Fruit fly (Drosophila melanogaster) whole organism, embryonic: ENCODE results near the gene Prp5.

ENCODE experiments used
- Abd-B ChIP-seq: fragments of 200-800 bp; sonication (Bioruptor generic); optimal IDR thresholded peaks from 2 replicates; lab custom pipeline; 2018; ENCODE audit warnings: missing biosample characterization, mild to moderate bottlenecking, missing genetic modification characterization, moderate library complexity
- Aef1 ChIP-seq: fragments of 200-800 bp; sonication (Bioruptor generic); IDR thresholded peaks from 3 replicates; pipeline ENCODE4 v1.3.6; 2022; ENCODE audit warnings: missing biosample characterization, missing genetic modification characterization
- Awh ChIP-seq: fragments of 200-800 bp; sonication (Bioruptor generic); IDR thresholded peaks from 2 replicates; pipeline ENCODE4, ENCODE4 v1.3.6; 2022; ENCODE audit warnings: missing biosample characterization, missing genetic modification characterization
- B-H2 ChIP-seq: fragments of 200-800 bp; sonication (Bioruptor generic); optimal IDR thresholded peaks from 2 replicates; lab custom pipeline; 2018; ENCODE audit warnings: missing biosample characterization, mild to moderate bottlenecking, missing genetic modification characterization
- BtbVII ChIP-seq: fragments of 200-800 bp; sonication (Bioruptor generic); optimal IDR thresholded peaks from 3 replicates; lab custom pipeline; 2017; ENCODE audit warnings: missing biosample characterization, mild to moderate bottlenecking, missing genetic modification characterization
- CG10431 ChIP-seq: fragments of 200-800 bp; sonication (Bioruptor generic); optimal IDR thresholded peaks from 3 replicates; lab custom pipeline; 2018; ENCODE audit warnings: missing biosample characterization, mild to moderate bottlenecking, missing genetic modification characterization
- CG10959 ChIP-seq: fragments of 200-800 bp; sonication (Bioruptor generic); IDR thresholded peaks from 2 replicates; pipeline ENCODE4 v1.3.6; 2022; ENCODE audit warnings: missing biosample characterization, missing genetic modification characterization
- CG11085 ChIP-seq: fragments of 200-800 bp; sonication (Bioruptor generic); IDR thresholded peaks from 2 replicates; pipeline ENCODE4 v1.3.6; 2022; ENCODE audit warnings: missing biosample characterization, missing genetic modification characterization
- CG11093 ChIP-seq: fragments of 200-800 bp; sonication (Bioruptor generic); IDR thresholded peaks from 3 replicates; pipeline ENCODE4 v1.3.6; 2022; ENCODE audit warnings: missing biosample characterization, missing genetic modification characterization
- CG12155 ChIP-seq: fragments of 200-800 bp; sonication (Bioruptor generic); optimal IDR thresholded peaks from 3 replicates; lab custom pipeline; 2016; ENCODE audit warnings: missing biosample characterization, missing genetic modification characterization
- CG12219 ChIP-seq: fragments of 200-800 bp; sonication (Bioruptor generic); optimal IDR thresholded peaks from 3 replicates; lab custom pipeline; 2018; ENCODE audit warnings: missing biosample characterization, mild to moderate bottlenecking, missing genetic modification characterization
- CG12744 ChIP-seq: fragments of 200-800 bp; sonication (Bioruptor generic); optimal IDR thresholded peaks from 2 replicates; lab custom pipeline; 2016; ENCODE audit warnings: missing biosample characterization, missing genetic modification characterization
- CG13287 ChIP-seq: fragments of 200-800 bp; sonication (Bioruptor generic); IDR thresholded peaks from 2 replicates; pipeline ENCODE4 v1.3.6; 2022; ENCODE audit warnings: missing biosample characterization, missing genetic modification characterization; ENCODE audit not compliant: partially characterized antibody
- CG13624 ChIP-seq: fragments of 200-800 bp; sonication (Bioruptor generic); optimal IDR thresholded peaks from 2 replicates; lab custom pipeline; 2016; ENCODE audit warnings: missing biosample characterization, missing genetic modification characterization
- CG14710 ChIP-seq: fragments of 200-800 bp; sonication (Bioruptor generic); optimal IDR thresholded peaks from 3 replicates; lab custom pipeline; 2019; ENCODE audit warnings: missing biosample characterization, mild to moderate bottlenecking, missing genetic modification characterization, moderate library complexity
- CG15011 ChIP-seq: fragments of 200-800 bp; sonication (Bioruptor generic); optimal IDR thresholded peaks from 3 replicates; lab custom pipeline; 2018; ENCODE audit warnings: missing biosample characterization, mild to moderate bottlenecking, missing genetic modification characterization
- CG2199 ChIP-seq: fragments of 200-800 bp; sonication (Bioruptor generic); IDR thresholded peaks from 3 replicates; pipeline ENCODE4 v1.3.6; 2022; ENCODE audit warnings: missing biosample characterization, missing genetic modification characterization
- CG2889 ChIP-seq: fragments of 200-800 bp; sonication (Bioruptor generic); IDR thresholded peaks from 3 replicates; pipeline ENCODE4 v1.3.6; 2022; ENCODE audit warnings: missing biosample characterization, missing genetic modification characterization
- CG30403 ChIP-seq: fragments of 200-800 bp; sonication (Bioruptor generic); optimal IDR thresholded peaks from 3 replicates; lab custom pipeline; 2016; ENCODE audit warnings: missing biosample characterization, missing genetic modification characterization
- CG31224 ChIP-seq: fragments of 200-800 bp; sonication (Bioruptor generic); IDR thresholded peaks from 2 replicates; pipeline ENCODE4 v1.3.6; 2022; ENCODE audit warnings: missing biosample characterization, missing genetic modification characterization
- CG34224 ChIP-seq: fragments of 200-800 bp; sonication (Bioruptor generic); IDR thresholded peaks from 3 replicates; pipeline ENCODE4 v1.3.6; 2022; ENCODE audit warnings: missing biosample characterization, missing genetic modification characterization; ENCODE audit not compliant: partially characterized antibody
- CG3847 ChIP-seq: fragments of 200-800 bp; sonication (Bioruptor generic); IDR thresholded peaks from 2 replicates; pipeline ENCODE4 v1.3.6; 2022; ENCODE audit warnings: missing biosample characterization, missing genetic modification characterization
- CG4424 ChIP-seq: fragments of 200-800 bp; sonication (Bioruptor generic); optimal IDR thresholded peaks from 3 replicates; lab custom pipeline; 2016; ENCODE audit warnings: missing biosample characterization, missing genetic modification characterization
- CG4730 ChIP-seq: fragments of 200-800 bp; sonication (Bioruptor generic); IDR thresholded peaks from 2 replicates; pipeline ENCODE4 v1.3.6; 2022; ENCODE audit warnings: missing biosample characterization, missing genetic modification characterization
- CG6272 ChIP-seq: fragments of 200-800 bp; sonication (Bioruptor generic); IDR thresholded peaks from 2 replicates; pipeline ENCODE4 v1.3.6; 2022; ENCODE audit warnings: missing biosample characterization, missing genetic modification characterization
- CG8089 ChIP-seq: fragments of 200-800 bp; sonication (Bioruptor generic); optimal IDR thresholded peaks from 3 replicates; lab custom pipeline; 2016; ENCODE audit warnings: missing biosample characterization, missing genetic modification characterization
- CG8359 ChIP-seq: fragments of 200-800 bp; sonication (Bioruptor generic); optimal IDR thresholded peaks from 2 replicates; lab custom pipeline; 2017; ENCODE audit warnings: missing biosample characterization, mild to moderate bottlenecking, missing genetic modification characterization, borderline replicate concordance
- CG9797 ChIP-seq: fragments of 200-800 bp; sonication (Bioruptor generic); optimal IDR thresholded peaks from 3 replicates; lab custom pipeline; 2018; ENCODE audit warnings: missing biosample characterization, mild to moderate bottlenecking, missing genetic modification characterization
- Dfd ChIP-seq, 2 experiments: fragments of >200 bp; optimal IDR thresholded peaks; 2 replicates each; lab custom pipeline; 2017; ENCODE audit warnings: missing biosample characterization in 2 of 2, missing genetic modification characterization in 2 of 2
- Dip3 ChIP-seq: fragments of 200-800 bp; sonication (Bioruptor generic); optimal IDR thresholded peaks from 3 replicates; lab custom pipeline; 2016; ENCODE audit warnings: missing biosample characterization, missing genetic modification characterization
- Drgx ChIP-seq: fragments of 200-800 bp; sonication (Bioruptor generic); IDR thresholded peaks from 2 replicates; pipeline ENCODE4 v1.3.6; 2022; ENCODE audit warnings: missing biosample characterization, missing genetic modification characterization
- E2f2 ChIP-seq: fragments of 200-800 bp; sonication (Bioruptor generic); IDR thresholded peaks from 2 replicates; pipeline ENCODE4 v1.3.6; 2022; ENCODE audit warnings: missing biosample characterization, missing genetic modification characterization
- Hmx ChIP-seq: fragments of 200-800 bp; sonication (Bioruptor generic); optimal IDR thresholded peaks from 2 replicates; lab custom pipeline; 2016; ENCODE audit warnings: missing biosample characterization, missing genetic modification characterization
- NC2α ChIP-seq: fragments of 200-800 bp; sonication (Bioruptor generic); optimal IDR thresholded peaks from 2 replicates; lab custom pipeline; 2016; ENCODE audit warnings: missing biosample characterization, missing genetic modification characterization
- Ptx1 ChIP-seq: fragments of 200-800 bp; sonication (Bioruptor generic); IDR thresholded peaks from 2 replicates; pipeline ENCODE4 v1.3.6; 2022; ENCODE audit warnings: missing biosample characterization, missing genetic modification characterization
- Sin3A ChIP-seq: fragments of >200 bp; optimal IDR thresholded peaks from 2 replicates; lab custom pipeline; 2018
- Six4 ChIP-seq: fragments of 200-800 bp; sonication (Bioruptor generic); optimal IDR thresholded peaks from 2 replicates; lab custom pipeline; 2016; ENCODE audit warnings: missing biosample characterization, missing genetic modification characterization
- Vsx1 ChIP-seq: fragments of 200-800 bp; sonication (Bioruptor generic); optimal IDR thresholded peaks from 2 replicates; lab custom pipeline; 2017; ENCODE audit warnings: missing biosample characterization, mild to moderate bottlenecking, missing genetic modification characterization, missing genetic modification reagents
- croc ChIP-seq: fragments of 200-800 bp; sonication (Bioruptor generic); conservative IDR thresholded peaks from 3 replicates; pipeline ENCODE4 v1.3.6; 2022; ENCODE audit warnings: missing biosample characterization, missing genetic modification characterization
- cwo ChIP-seq: fragments of 200-800 bp; sonication (Bioruptor generic); optimal IDR thresholded peaks from 3 replicates; lab custom pipeline; 2017; ENCODE audit warnings: missing biosample characterization, missing genetic modification characterization, mild to moderate bottlenecking, moderate library complexity, missing genetic modification reagents
- dpn ChIP-seq, 2 experiments: fragments of 200-800 bp; sonication (Bioruptor generic); optimal IDR thresholded peaks; 3 replicates each; lab custom pipeline; 2016; ENCODE audit warnings: missing biosample characterization in 2 of 2, missing genetic modification characterization in 2 of 2
- eyg ChIP-seq: fragments of 200-800 bp; sonication (Bioruptor generic); optimal IDR thresholded peaks from 3 replicates; lab custom pipeline; 2016; ENCODE audit warnings: missing biosample characterization, missing genetic modification characterization
- ham ChIP-seq: fragments of 200-800 bp; sonication (Bioruptor generic); IDR thresholded peaks from 2 replicates; pipeline ENCODE4 v1.3.6; 2022; ENCODE audit warnings: missing biosample characterization, missing genetic modification characterization
- jigr1 ChIP-seq: fragments of 200-800 bp; sonication (Bioruptor generic); IDR thresholded peaks from 3 replicates; pipeline ENCODE4 v1.3.6; 2022; ENCODE audit warnings: missing biosample characterization, missing genetic modification characterization
- kay ChIP-seq: fragments of 200-800 bp; sonication (Bioruptor generic); optimal IDR thresholded peaks from 2 replicates; lab custom pipeline; 2016; ENCODE audit warnings: missing biosample characterization, missing genetic modification characterization
- lmd ChIP-seq: fragments of 200-800 bp; sonication (Bioruptor generic); IDR thresholded peaks from 2 replicates; pipeline ENCODE4 v1.3.6; 2022; ENCODE audit warnings: missing biosample characterization, missing genetic modification characterization
- peb ChIP-seq: fragments of 200-800 bp; sonication (Bioruptor generic); IDR thresholded peaks from 2 replicates; pipeline ENCODE4 v1.3.6; 2022; ENCODE audit warnings: missing biosample characterization, missing genetic modification characterization
- pfk ChIP-seq: fragments of 200-800 bp; sonication (Bioruptor generic); optimal IDR thresholded peaks from 2 replicates; lab custom pipeline; 2018; ENCODE audit warnings: missing biosample characterization, mild to moderate bottlenecking, missing genetic modification characterization, moderate library complexity
- schlank ChIP-seq: fragments of 200-800 bp; sonication (Bioruptor generic); optimal IDR thresholded peaks from 2 replicates; lab custom pipeline; 2018; ENCODE audit warnings: missing biosample characterization, mild to moderate bottlenecking, missing genetic modification characterization
- scrt ChIP-seq: fragments of 200-800 bp; sonication (Bioruptor generic); optimal IDR thresholded peaks from 2 replicates; lab custom pipeline; 2018; ENCODE audit warnings: missing biosample characterization, mild to moderate bottlenecking, missing genetic modification characterization, moderate library complexity
- tap ChIP-seq: fragments of 200-800 bp; optimal IDR thresholded peaks from 3 replicates; lab custom pipeline; 2019; ENCODE audit warnings: missing biosample characterization, mild to moderate bottlenecking, missing genetic modification characterization, moderate library complexity
- tin ChIP-seq: fragments of 200-800 bp; sonication (Bioruptor generic); optimal IDR thresholded peaks from 3 replicates; lab custom pipeline; 2016; ENCODE audit warnings: missing biosample characterization, missing genetic modification characterization
- zfh2 ChIP-seq: fragments of 200-800 bp; sonication (Bioruptor generic); optimal IDR thresholded peaks from 2 replicates; lab custom pipeline; 2016; ENCODE audit warnings: missing biosample characterization, missing genetic modification characterization

The Prp5 gene

dm6 chrX:15319290-15319689 is 25.7 kb upstream of the Prp5 start, which contains the start of gene Top1 (continued):
- TF ChIP-seq croc (GFP tag; lab: Robert Waterston, UW) (no peak), CG4730 (GFP tag; lab: Robert Waterston, UW) (no peak), CG4424 (GFP tag; lab: Kevin White, UChicago) (no peak), BtbVII (GFP tag; lab: Kevin White, UChicago) (no peak), CG34224 (peak; percentile 96), cwo (GFP tag; lab: Kevin White, UChicago) (no peak), jigr1 (no peak), tap (tag; lab: Kevin White, UChicago) (no peak), CG11085 (peak; percentile 43; the same call in 1 of the 2 replicates), B-H2 (peak; percentile 40), CG30403 (GFP tag; lab: Kevin White, UChicago) (peak; percentile 10), CG11093 (no peak), Six4 (GFP tag; lab: Kevin White, UChicago) (no peak), CG15011 (GFP tag; lab: Kevin White, UChicago) (no peak), CG8089 (GFP tag; lab: Kevin White, UChicago) (no peak), Awh (no peak), CG10959 (GFP tag; lab: Robert Waterston, UW) (no peak), peb (GFP tag; lab: Robert Waterston, UW) (no peak), CG2199 (GFP tag; lab: Robert Waterston, UW) (0 out of 3 replicates have a peak, but pooled peaks have one; percentile 44), Dfd (GFP tag; optimal IDR thresholded peaks at IDR 0.05; lab: Kevin White, UChicago) (no peak), CG31224 (GFP tag; lab: Robert Waterston, UW) (no peak), zfh2 (GFP tag; lab: Kevin White, UChicago) (no peak), CG12155 (GFP tag; lab: Kevin White, UChicago) (peak; percentile 26), Vsx1 (GFP tag; lab: Kevin White, UChicago) (no peak), CG3847 (peak; percentile 65), CG13624 (peak; percentile 17), CG6272 (GFP tag; lab: Robert Waterston, UW) (peak; percentile 55), Ptx1 (no peak), lmd (peak; percentile 21; the same call in 1 of the 2 replicates), CG13287 (GFP tag; lab: Robert Waterston, UW) (peak; percentile 96), kay (GFP tag; lab: Kevin White, UChicago) (no peak), eyg (GFP tag; lab: Kevin White, UChicago) (no peak), schlank (tag; lab: Kevin White, UChicago) (no peak), Dip3 (GFP tag; lab: Kevin White, UChicago) (peak; percentile 6), pfk (GFP tag; lab: Kevin White, UChicago) (no peak), tin (peak; percentile 25), CG8359 (no peak), NC2α (GFP tag; lab: Kevin White, UChicago) (no peak), CG10431 (GFP tag; lab: Kevin White, UChicago) (no peak), Sin3A (lab: Kevin White, UChicago) (peak; percentile 30), CG12744 (GFP tag; lab: Kevin White, UChicago) (no peak), ham (0 out of 2 replicates have a peak, but pooled peaks have one; percentile 39), Abd-B (GFP tag; lab: Kevin White, UChicago) (no peak), Aef1 (GFP tag; lab: Robert Waterston, UW) (no peak), CG2889 (GFP tag; lab: Robert Waterston, UW) (no peak), CG14710 (tag; lab: Kevin White, UChicago) (peak; percentile 41), Drgx (GFP tag; lab: Robert Waterston, UW) (no peak), CG9797 (GFP tag; lab: Kevin White, UChicago) (peak; percentile 75), CG12219 (GFP tag; lab: Kevin White, UChicago) (no peak), scrt (GFP tag; lab: Kevin White, UChicago) (no peak), dpn (GFP tag; optimal IDR thresholded peaks at IDR 0.05; lab: Kevin White, UChicago) (peak in 1 of 2 experiments; percentile 40), E2f2 (GFP tag; lab: Robert Waterston, UW) (peak; percentile 33), Hmx (no peak)
